Worm (Caenorhabditis elegans) whole organism, L3 larva: Measurements from ENCODE around the gene F22F4.4.

ENCODE experiments used
- jun-1 ChIP-seq: fragments of 150-350 bp; optimal IDR thresholded peaks from 2 replicates; lab custom pipeline; 2014; ENCODE audit warnings: missing biosample characterization, missing genetic modification reagents, missing genetic modification characterization
- nhr-11 ChIP-seq: fragments of 150-350 bp; optimal IDR thresholded peaks from 2 replicates; lab custom pipeline; 2014; ENCODE audit warnings: missing biosample characterization, missing genetic modification characterization
- nhr-12 ChIP-seq: fragments of 150-350 bp; optimal IDR thresholded peaks from 2 replicates; lab custom pipeline; 2014; ENCODE audit warnings: missing biosample characterization, missing genetic modification characterization
- nhr-77 ChIP-seq: fragments of 150-350 bp; optimal IDR thresholded peaks from 2 replicates; lab custom pipeline; 2014; ENCODE audit warnings: missing biosample characterization, missing genetic modification characterization
- zag-1 ChIP-seq: fragments of 150-350 bp; optimal IDR thresholded peaks from 2 replicates; lab custom pipeline; 2014; ENCODE audit warnings: missing biosample characterization, missing genetic modification characterization

- TF ChIP-seq nhr-77 (tag; lab: Kevin White, UChicago) (no peak), nhr-12 (no peak), jun-1 (tag; lab: Kevin White, UChicago) (no peak), nhr-11 (tag; lab: Kevin White, UChicago) (no peak), zag-1 (tag; lab: Kevin White, UChicago) (no peak)
Measured at ce11 chrX:5982799-5983198, 18.5 kb downstream of the F22F4.4 start.
